Worm (Caenorhabditis elegans): ENCODE results near the gene srw-95.

DNA sequence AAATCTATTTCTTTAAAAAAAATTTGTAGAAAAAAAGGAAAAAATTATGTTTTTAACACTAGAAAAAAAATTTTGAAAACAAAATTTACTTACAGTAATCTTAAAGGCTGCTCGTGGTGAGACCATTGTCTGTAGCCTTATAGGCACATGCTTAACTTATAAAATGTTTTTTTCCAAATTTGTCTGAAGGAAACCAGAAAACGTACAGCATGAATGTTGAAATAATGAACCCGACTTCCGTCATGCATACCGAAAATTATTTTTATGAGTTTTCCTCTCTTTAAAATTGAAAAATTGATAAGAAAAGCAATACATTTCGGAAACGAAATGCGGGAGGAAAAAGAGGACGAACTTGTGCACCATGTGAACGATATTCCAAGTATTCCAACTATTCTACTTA, 40.1 kb upstream of the srw-95 start, which contains the start of gene R11E3.2:
- TF ChIP-seq vab-15 (tag; optimal IDR thresholded peaks at IDR 0.05) (no peak), nhr-47 (tag; optimal IDR thresholded peaks at IDR 0.05) (no peak), fos-1 (tag; optimal IDR thresholded peaks at IDR 0.05) (no peak), pqm-1 (tag; optimal IDR thresholded peaks at IDR 0.05) (no peak), tbx-2 (tag; optimal IDR thresholded peaks at IDR 0.05) (no peak)
